Worm (Caenorhabditis elegans) whole organism, mixed stage, embryonic: ENCODE results near the gene nifk-1.

Experiments used
- blmp-1 ChIP-seq: fragments of 150-350 bp; optimal IDR thresholded peaks from 2 replicates; lab custom pipeline; 2014; ENCODE audit warnings: missing biosample characterization, missing genetic modification characterization
- elt-1 ChIP-seq: sonication (generic microtip); optimal IDR thresholded peaks from 2 replicates; lab custom pipeline; 2017; ENCODE audit warnings: missing genetic modification characterization, mild to moderate bottlenecking, missing compliant biosample characterization, antibody characterized with exemption, moderate library complexity, borderline replicate concordance; ENCODE audit not compliant: insufficient read depth
- elt-3 ChIP-seq: fragments of 150-350 bp; optimal IDR thresholded peaks from 2 replicates; lab custom pipeline; 2014; ENCODE audit warnings: missing biosample characterization, missing genetic modification characterization
- lin-13 ChIP-seq: fragments of 150-350 bp; optimal IDR thresholded peaks from 2 replicates; lab custom pipeline; 2014; ENCODE audit warnings: missing biosample characterization, missing genetic modification characterization
- lin-32 ChIP-seq: fragments of 200-800 bp; sonication (Bioruptor generic); optimal IDR thresholded peaks from 2 replicates; lab custom pipeline; 2018; ENCODE audit warnings: mild to moderate bottlenecking, missing genetic modification characterization, missing compliant biosample characterization
- mep-1 ChIP-seq: fragments of 150-350 bp; optimal IDR thresholded peaks from 2 replicates; lab custom pipeline; 2017; ENCODE audit warnings: missing biosample characterization, missing genetic modification reagents, missing genetic modification characterization, inconsistent platforms
- nhr-12 ChIP-seq: fragments of 150-350 bp; optimal IDR thresholded peaks from 2 replicates; lab custom pipeline; 2014; ENCODE audit warnings: missing biosample characterization, missing genetic modification characterization
- nhr-237 ChIP-seq: fragments of 150-350 bp; optimal IDR thresholded peaks from 2 replicates; lab custom pipeline; 2014; ENCODE audit warnings: missing biosample characterization, missing genetic modification characterization
- nhr-28 ChIP-seq: fragments of 150-350 bp; optimal IDR thresholded peaks from 2 replicates; lab custom pipeline; 2014; ENCODE audit warnings: missing biosample characterization, missing genetic modification characterization
- sem-2 ChIP-seq: fragments of 200-800 bp; sonication (Bioruptor generic); optimal IDR thresholded peaks from 2 replicates; lab custom pipeline; 2018; ENCODE audit warnings: mild to moderate bottlenecking, missing genetic modification characterization, missing compliant biosample characterization
- snpc-4 ChIP-seq: fragments of 150-350 bp; optimal IDR thresholded peaks from 2 replicates; lab custom pipeline; 2014; ENCODE audit warnings: missing biosample characterization, missing genetic modification characterization
- sptf-1 ChIP-seq: sonication (generic microtip); optimal IDR thresholded peaks from 2 replicates; lab custom pipeline; 2017; ENCODE audit warnings: mild to moderate bottlenecking, missing genetic modification characterization, moderate library complexity, missing compliant biosample characterization
- unc-39 ChIP-seq: fragments of 150-350 bp; optimal IDR thresholded peaks from 2 replicates; lab custom pipeline; 2014; ENCODE audit warnings: missing biosample characterization, missing genetic modification characterization
- unc-62 ChIP-seq: fragments of 150-350 bp; optimal IDR thresholded peaks from 2 replicates; lab custom pipeline; 2014; ENCODE audit warnings: missing biosample characterization, missing genetic modification reagents, missing genetic modification characterization

- TF ChIP-seq elt-1 (tag; lab: Kevin White, UChicago) (no peak), blmp-1 (tag; lab: Kevin White, UChicago) (no peak), snpc-4 (tag; lab: Kevin White, UChicago) (no peak), sem-2 (no peak), nhr-28 (tag; lab: Kevin White, UChicago) (no peak), lin-32 (GFP tag; lab: Kevin White, UChicago) (no peak), unc-39 (no peak), elt-3 (tag; lab: Kevin White, UChicago) (no peak), lin-13 (tag; lab: Kevin White, UChicago) (no peak), nhr-12 (tag; lab: Kevin White, UChicago) (no peak), unc-62 (GFP tag; lab: Kevin White, UChicago) (no peak), mep-1 (tag; lab: Kevin White, UChicago) (no peak), nhr-237 (tag; lab: Kevin White, UChicago) (no peak), sptf-1 (tag; lab: Kevin White, UChicago) (no peak)
Observed at ce11 chrIII:4665272-4665671, 27.8 kb downstream of the nifk-1 start, which contains the start of gene T23F11.4.
